Fruit fly (Drosophila melanogaster): Measurements from ENCODE around the gene Rsbp15.

Rsbp15 gene

DNA sequence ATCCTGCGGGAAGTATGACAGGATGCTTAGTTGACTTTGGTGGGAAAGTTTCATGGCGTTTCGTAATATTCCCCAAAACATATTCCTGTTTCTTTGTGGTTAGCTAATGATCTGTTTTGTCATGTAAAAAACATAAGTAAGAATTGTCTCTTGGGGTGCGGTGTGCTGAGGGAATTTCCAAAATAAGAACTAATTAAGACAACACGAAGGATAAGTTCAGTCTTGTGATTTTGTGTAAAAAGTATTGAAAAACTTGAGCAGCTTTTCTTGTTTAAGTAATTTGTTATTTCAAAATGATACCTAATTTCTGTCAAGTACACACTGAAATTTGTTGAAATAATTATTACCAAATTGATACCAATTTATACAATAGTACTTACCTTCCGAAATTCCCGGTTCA lies 31.7 kb downstream of the Rsbp15 start, which contains the start of gene CG3942:
CG3942 (plus strand) TSS at position 301 of the 400 bp plus-strand sequence.
- no peak for TF ChIP-seq fd59A (GFP tag; optimal IDR thresholded peaks at IDR 0.05)

DNA sequence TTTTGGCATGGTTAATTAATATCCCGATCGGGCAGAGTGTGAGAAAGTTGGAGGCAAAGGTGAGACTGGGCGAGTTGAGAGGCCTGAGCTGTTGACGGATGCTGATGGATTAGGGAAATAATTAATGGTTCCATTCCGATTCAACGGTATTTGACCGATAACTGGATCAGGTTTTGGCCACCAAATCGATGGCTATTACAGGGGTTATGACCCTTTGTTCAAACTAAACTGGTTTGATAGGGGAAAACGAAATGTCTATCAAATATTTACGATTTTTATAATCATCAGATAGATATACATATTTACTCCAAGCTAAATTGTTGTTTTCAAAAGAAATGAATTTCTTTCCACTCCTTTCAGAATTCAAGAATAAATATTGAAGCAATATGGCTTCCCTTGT lies 36.2 kb downstream of the Rsbp15 start, which contains the start of the genes CG44037 and svp:
CG44037 (plus strand) TSS at position 301 of the 400 bp plus-strand sequence.
svp (plus strand) TSS at position 301 of the 400 bp plus-strand sequence.
- TF ChIP-seq dac (GFP tag; optimal IDR thresholded peaks at IDR 0.05) (no peak), topi (GFP tag; optimal IDR thresholded peaks at IDR 0.05) (no peak), CG32006 (GFP tag; optimal IDR thresholded peaks at IDR 0.05) (no peak), spab (GFP tag; optimal IDR thresholded peaks at IDR 0.05) (no peak), Sox15 (GFP tag; optimal IDR thresholded peaks at IDR 0.05) (no peak), Hr4 (GFP tag; optimal IDR thresholded peaks at IDR 0.05) (no peak), Eip75B (GFP tag; optimal IDR thresholded peaks at IDR 0.05) (no peak), CG7368 (GFP tag; optimal IDR thresholded peaks at IDR 0.05) (no peak), CG6808 (GFP tag; optimal IDR thresholded peaks at IDR 0.05) (no peak), Hr38 (GFP tag; optimal IDR thresholded peaks at IDR 0.05) (no peak), Eip93F (GFP tag; optimal IDR thresholded peaks at IDR 0.05) (no peak), CG15336 (GFP tag; IDR thresholded peaks at IDR 0.05) (no peak), svp (GFP tag) (no peak)

DNA sequence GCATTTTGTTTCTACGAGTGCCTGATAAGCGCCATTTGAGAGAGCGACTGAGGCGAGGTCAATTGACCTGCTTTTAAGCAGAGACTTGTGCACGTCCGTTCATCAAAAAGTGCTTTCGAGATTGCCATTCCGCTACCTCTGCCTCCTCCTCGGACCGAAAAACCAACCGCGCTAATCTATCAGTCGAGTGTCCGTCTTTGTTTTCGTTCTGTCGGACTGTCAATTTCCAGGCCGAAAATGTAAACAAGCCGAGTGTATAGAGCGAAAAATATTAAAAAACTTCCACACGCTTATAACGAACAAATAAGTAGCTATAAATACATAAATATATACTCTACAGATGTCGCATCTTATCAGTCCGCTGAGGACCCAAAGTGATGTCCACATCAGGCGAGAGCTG lies 36.8 kb downstream of the Rsbp15 start:
- TF ChIP-seq Ets96B (tag; optimal IDR thresholded peaks at IDR 0.05) (no peak), svp (GFP tag) (peak; percentile 100), Sox102F (GFP tag; optimal IDR thresholded peaks at IDR 0.05) (no peak), Eip78C (GFP tag) (peak; percentile 58), CG8319 (GFP tag; optimal IDR thresholded peaks at IDR 0.05) (no peak)

DNA sequence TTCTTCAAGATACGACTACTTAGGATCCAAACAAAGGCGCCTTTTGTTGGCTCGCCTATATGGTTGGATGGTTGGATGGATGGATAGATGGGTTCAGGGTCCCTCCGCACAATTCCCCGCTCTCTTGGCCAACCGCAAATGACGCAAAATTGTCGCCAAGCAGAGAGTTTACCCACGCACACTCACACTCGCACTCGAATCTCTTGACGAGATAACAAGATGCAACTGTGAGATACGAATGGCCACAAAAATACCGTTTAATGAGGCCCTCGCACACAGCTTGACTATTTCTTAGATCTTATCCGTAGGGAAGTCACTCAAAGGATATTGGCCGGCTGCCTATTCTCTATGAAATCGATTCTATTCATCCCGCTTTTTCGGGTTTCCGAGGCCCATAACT lies 37.6 kb downstream of the Rsbp15 start:
- TF ChIP-seq ss (GFP tag; optimal IDR thresholded peaks at IDR 0.05) (no peak), CG11902 (GFP tag; optimal IDR thresholded peaks at IDR 0.05) (no peak), Eip78C (GFP tag) (no peak), salr (GFP tag; optimal IDR thresholded peaks at IDR 0.05) (no peak), Ets96B (tag; optimal IDR thresholded peaks at IDR 0.05) (no peak), CG6808 (GFP tag; optimal IDR thresholded peaks at IDR 0.05) (no peak), CG6792 (GFP tag; optimal IDR thresholded peaks at IDR 0.05) (no peak), pdm3 (GFP tag; optimal IDR thresholded peaks at IDR 0.05) (no peak), vri (GFP tag; optimal IDR thresholded peaks at IDR 0.05) (no peak), fkh (GFP tag; optimal IDR thresholded peaks at IDR 0.05) (no peak), Eip93F (GFP tag; optimal IDR thresholded peaks at IDR 0.05) (no peak), Ets21C (GFP tag; optimal IDR thresholded peaks at IDR 0.05) (no peak), Eip75B (GFP tag; optimal IDR thresholded peaks at IDR 0.05) (no peak), CG31627 (GFP tag; optimal IDR thresholded peaks at IDR 0.05) (no peak)

DNA sequence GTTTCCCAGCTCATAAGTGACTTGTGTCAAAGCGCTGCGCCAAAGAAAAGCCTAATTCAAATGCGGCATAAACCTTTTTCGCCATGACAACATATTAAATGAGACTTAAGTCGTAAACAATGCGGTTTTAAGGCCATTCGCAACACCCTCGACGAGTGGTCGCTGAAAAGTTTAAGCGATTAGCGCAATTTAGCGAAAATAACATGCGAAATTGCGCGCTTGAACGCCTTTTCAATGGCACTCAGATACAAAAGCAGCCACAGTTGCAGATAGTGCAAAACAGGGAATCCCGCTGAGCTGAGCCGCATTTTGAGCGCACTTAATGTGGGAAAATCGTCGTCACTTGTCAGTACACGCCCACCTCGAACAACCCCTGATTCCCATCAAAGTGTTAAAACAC lies 38.5 kb downstream of the Rsbp15 start, which contains the start of gene CG44038:
CG44038 (plus strand) TSS at position 301 of the 400 bp plus-strand sequence.
- no peak for TF ChIP-seq Gug (GFP tag; IDR thresholded peaks at IDR 0.05)
- no peak for TF ChIP-seq CG10669 (GFP tag; optimal IDR thresholded peaks at IDR 0.05)
- TF ChIP-seq Hr38 (GFP tag; optimal IDR thresholded peaks at IDR 0.05): no peak
- TF ChIP-seq cyc (GFP tag; optimal IDR thresholded peaks at IDR 0.05): no peak

DNA sequence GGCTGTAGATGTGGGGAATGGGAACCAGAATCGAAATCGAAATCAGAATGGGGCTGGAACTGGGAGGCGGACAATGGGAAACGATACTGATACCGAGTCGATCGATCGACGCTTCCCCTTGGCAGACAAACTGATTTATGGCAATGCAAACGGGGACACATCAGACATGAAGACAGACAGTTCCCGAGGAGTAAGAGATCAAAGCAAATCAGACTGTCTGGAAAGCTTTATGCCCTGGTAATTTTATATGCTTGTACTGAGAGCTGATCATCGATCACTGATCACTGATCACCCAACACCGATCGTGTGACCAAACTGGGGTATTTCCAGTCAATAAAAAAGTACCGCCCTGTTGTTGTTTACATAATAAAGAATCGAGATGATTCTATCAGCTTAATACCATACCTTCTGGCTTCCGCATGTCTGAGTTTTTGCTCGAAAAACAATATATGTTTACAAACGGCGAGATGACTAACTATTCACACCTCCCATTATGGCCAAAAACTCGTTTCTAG lies 47.8 kb downstream of the Rsbp15 start:
- TF ChIP-seq svp (GFP tag) (peak; percentile 100), Gug (GFP tag; IDR thresholded peaks at IDR 0.05) (no peak)

All from whole organism, prepupa.